Worm (Caenorhabditis elegans) whole organism, L4/young adult: Measurements from ENCODE around the gene T26H8.5.
"Not testable (repeated sequence)": the region's sequence is repeated elsewhere in the genome, so short reads cannot be mapped to it uniquely, and the experiment has no call there.

ENCODE experiments used
- W03F9.2 ChIP-seq: fragments of 150-350 bp; optimal IDR thresholded peaks from 2 replicates; lab custom pipeline; 2014; ENCODE audit warnings: missing biosample characterization, missing genetic modification characterization
- dao-5 ChIP-seq: sonication (generic microtip); optimal IDR thresholded peaks from 2 replicates; lab custom pipeline; 2016; ENCODE audit warnings: missing genotype, missing genetic modification characterization, moderate library complexity, missing compliant biosample characterization
- him-1 ChIP-seq: sonication (generic microtip); optimal IDR thresholded peaks from 2 replicates; lab custom pipeline; 2016; ENCODE audit warnings: missing genotype, missing genetic modification reagents, missing genetic modification characterization, missing compliant biosample characterization

DNA sequence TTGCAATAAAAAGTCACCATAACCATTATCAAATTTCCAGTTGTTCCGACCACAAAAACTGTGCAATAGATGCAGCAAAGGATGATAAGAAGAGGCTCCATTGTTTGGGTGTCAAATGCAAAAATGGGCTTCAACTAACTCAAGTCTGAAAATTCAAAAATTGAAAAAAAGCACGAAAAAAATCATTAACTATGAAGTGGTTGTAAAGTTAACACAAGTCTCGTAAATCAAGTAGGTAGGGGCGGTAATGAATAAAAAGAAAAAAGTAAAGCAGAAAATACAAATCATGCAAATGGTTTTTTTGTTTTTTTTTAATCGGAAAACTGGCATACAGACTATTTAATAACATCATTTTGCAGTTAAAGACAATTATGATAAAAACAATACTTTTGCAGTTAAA lies 48.7 kb downstream of the T26H8.5 start, which contains the start of gene srsx-39:
- TF ChIP-seq W03F9.2, dao-5, him-1 (tag; lab: Kevin White, UChicago): not testable (repeated sequence)
